Fruit fly (Drosophila melanogaster) whole organism, embryonic: ENCODE results near the gene Cyp4ac1.
A peak's percentile ranks its signal among the peaks of the same experiment; 100 is the strongest.

ENCODE experiments used
- Bgb ChIP-seq: fragments of 200-800 bp; sonication (Bioruptor generic); IDR thresholded peaks from 2 replicates; pipeline ENCODE4 v1.3.6; 2022; ENCODE audit warnings: missing biosample characterization, missing genetic modification characterization; ENCODE audit not compliant: partially characterized antibody
- Blimp-1 ChIP-seq: fragments of 200-800 bp; sonication (Bioruptor generic); optimal IDR thresholded peaks from 3 replicates; lab custom pipeline; 2018; ENCODE audit warnings: missing biosample characterization, missing genetic modification characterization, mild to moderate bottlenecking, moderate library complexity, missing genetic modification reagents
- CG1024 ChIP-seq: fragments of 200-800 bp; sonication (Bioruptor generic); IDR thresholded peaks from 2 replicates; pipeline ENCODE4 v1.3.6; 2022; ENCODE audit warnings: missing biosample characterization, missing genetic modification characterization
- CG10431 ChIP-seq: fragments of 200-800 bp; sonication (Bioruptor generic); optimal IDR thresholded peaks from 3 replicates; lab custom pipeline; 2018; ENCODE audit warnings: missing biosample characterization, mild to moderate bottlenecking, missing genetic modification characterization
- CG13296 ChIP-seq: fragments of 200-800 bp; sonication (Bioruptor generic); optimal IDR thresholded peaks from 3 replicates; lab custom pipeline; 2018; ENCODE audit warnings: missing biosample characterization, mild to moderate bottlenecking, missing genetic modification characterization
- CG14667 ChIP-seq: fragments of 200-800 bp; sonication (Bioruptor generic); IDR thresholded peaks from 2 replicates; pipeline ENCODE4 v1.3.6; 2022; ENCODE audit warnings: missing biosample characterization, missing genetic modification characterization
- CG17385 ChIP-seq: fragments of 200-800 bp; sonication (Bioruptor generic); optimal IDR thresholded peaks from 3 replicates; lab custom pipeline; 2018; ENCODE audit warnings: missing biosample characterization, mild to moderate bottlenecking, missing genetic modification characterization
- CG1832 ChIP-seq: fragments of 200-800 bp; sonication (Bioruptor generic); optimal IDR thresholded peaks from 2 replicates; lab custom pipeline; 2017; ENCODE audit warnings: missing biosample characterization, mild to moderate bottlenecking, missing genetic modification characterization, inconsistent platforms
- CG18599 ChIP-seq: fragments of 200-800 bp; sonication (Bioruptor generic); optimal IDR thresholded peaks from 3 replicates; lab custom pipeline; 2017; ENCODE audit warnings: missing biosample characterization, missing genetic modification characterization, mild to moderate bottlenecking, moderate library complexity, missing genetic modification reagents
- CG2199 ChIP-seq: fragments of 200-800 bp; sonication (Bioruptor generic); IDR thresholded peaks from 3 replicates; pipeline ENCODE4 v1.3.6; 2022; ENCODE audit warnings: missing biosample characterization, missing genetic modification characterization
- CG32772 ChIP-seq: fragments of 200-800 bp; sonication (Bioruptor generic); IDR thresholded peaks from 2 replicates; pipeline ENCODE4 v1.3.6; 2022; ENCODE audit warnings: missing biosample characterization, missing genetic modification characterization
- CG33557 ChIP-seq: fragments of 200-800 bp; sonication (Bioruptor generic); optimal IDR thresholded peaks from 2 replicates; lab custom pipeline; 2019; ENCODE audit warnings: missing biosample characterization, mild to moderate bottlenecking, missing genetic modification characterization, moderate library complexity
- CG42726 ChIP-seq: fragments of 200-800 bp; sonication (Bioruptor generic); IDR thresholded peaks from 2 replicates; pipeline ENCODE4 v1.3.6; 2022; ENCODE audit warnings: missing biosample characterization, missing genetic modification characterization; ENCODE audit not compliant: partially characterized antibody
- CG4360 ChIP-seq: fragments of 200-800 bp; sonication (Bioruptor generic); IDR thresholded peaks from 2 replicates; pipeline ENCODE4 v1.3.6; 2022; ENCODE audit warnings: missing biosample characterization, missing genetic modification characterization
- CG6175 ChIP-seq: fragments of 200-800 bp; sonication (Bioruptor generic); IDR thresholded peaks from 3 replicates; pipeline ENCODE4 v1.3.6; 2022; ENCODE audit warnings: missing biosample characterization, missing genetic modification characterization
- CG6654 ChIP-seq: fragments of 200-800 bp; sonication (Bioruptor generic); optimal IDR thresholded peaks from 2 replicates; lab custom pipeline; 2017; ENCODE audit warnings: missing biosample characterization, mild to moderate bottlenecking, missing genetic modification characterization
- CG6689 ChIP-seq: fragments of 200-800 bp; sonication (Bioruptor generic); IDR thresholded peaks from 2 replicates; pipeline ENCODE4 v1.3.6; 2022; ENCODE audit warnings: missing biosample characterization, missing genetic modification characterization
- CG8388 ChIP-seq: fragments of 200-800 bp; sonication (Bioruptor generic); optimal IDR thresholded peaks from 2 replicates; lab custom pipeline; 2019; ENCODE audit warnings: missing biosample characterization, mild to moderate bottlenecking, missing genetic modification characterization, moderate library complexity
- CoRest ChIP-seq: fragments of 200-800 bp; sonication (Bioruptor generic); optimal IDR thresholded peaks from 3 replicates; lab custom pipeline; 2018; ENCODE audit warnings: missing biosample characterization, mild to moderate bottlenecking, missing genetic modification characterization, moderate library complexity
- HmgZ ChIP-seq: fragments of 200-800 bp; sonication (Bioruptor generic); optimal IDR thresholded peaks from 2 replicates; lab custom pipeline; 2018; ENCODE audit warnings: missing biosample characterization, mild to moderate bottlenecking, missing genetic modification characterization
- Hmr ChIP-seq: fragments of 200-800 bp; sonication (Bioruptor generic); optimal IDR thresholded peaks from 3 replicates; lab custom pipeline; 2017; ENCODE audit warnings: mild to moderate bottlenecking, missing biosample characterization, missing genetic modification reagents, missing genetic modification characterization
- Hr78 ChIP-seq, 2 experiments: fragments of 200-800 bp in 1 of 2; fragments of >200 bp in 1 of 2; sonication (Bioruptor generic) in 1 of 2; optimal IDR thresholded peaks; 2 replicates each; lab custom pipeline; 2017 to 2019; ENCODE audit warnings: missing biosample characterization in 2 of 2, missing genetic modification characterization in 2 of 2, mild to moderate bottlenecking in 1 of 2, moderate library complexity in 1 of 2
- MTF-1 ChIP-seq: fragments of 200-800 bp; sonication (Bioruptor generic); optimal IDR thresholded peaks from 2 replicates; lab custom pipeline; 2018; ENCODE audit warnings: missing biosample characterization, mild to moderate bottlenecking, missing genetic modification characterization, borderline replicate concordance
- NC2β ChIP-seq: fragments of 200-800 bp; sonication (Bioruptor generic); optimal IDR thresholded peaks from 2 replicates; lab custom pipeline; 2016; ENCODE audit warnings: missing biosample characterization, missing genetic modification characterization
- NK7.1 ChIP-seq: fragments of 200-800 bp; sonication (Bioruptor generic); optimal IDR thresholded peaks from 3 replicates; lab custom pipeline; 2016; ENCODE audit warnings: missing biosample characterization, missing genetic modification characterization
- Nf-YB ChIP-seq: fragments of 200-800 bp; sonication (Bioruptor generic); optimal IDR thresholded peaks from 3 replicates; lab custom pipeline; 2019; ENCODE audit warnings: missing biosample characterization, mild to moderate bottlenecking, missing genetic modification characterization, moderate library complexity
- Vsx1 ChIP-seq: fragments of 200-800 bp; sonication (Bioruptor generic); optimal IDR thresholded peaks from 2 replicates; lab custom pipeline; 2017; ENCODE audit warnings: missing biosample characterization, mild to moderate bottlenecking, missing genetic modification characterization, missing genetic modification reagents
- al ChIP-seq: fragments of 200-800 bp; sonication (Bioruptor generic); IDR thresholded peaks from 2 replicates; pipeline ENCODE4 v1.3.6; 2022; ENCODE audit warnings: missing biosample characterization, missing genetic modification characterization
- cas ChIP-seq: fragments of 200-800 bp; sonication (Bioruptor generic); IDR thresholded peaks from 2 replicates; pipeline ENCODE4 v1.3.6; 2022; ENCODE audit warnings: missing biosample characterization, missing genetic modification characterization
- chinmo ChIP-seq: fragments of 200-800 bp; sonication (Bioruptor generic); IDR thresholded peaks from 4 replicates; pipeline ENCODE4 v1.3.6; 2022; ENCODE audit warnings: missing biosample characterization, missing genetic modification characterization; ENCODE audit not compliant: partially characterized antibody
- chm ChIP-seq: fragments of 200-800 bp; sonication (Bioruptor generic); IDR thresholded peaks from 2 replicates; pipeline ENCODE4 v1.3.6; 2022; ENCODE audit warnings: missing biosample characterization, missing genetic modification characterization
- crol ChIP-seq: fragments of 200-800 bp; sonication (Bioruptor generic); IDR thresholded peaks from 2 replicates; pipeline ENCODE4 v1.3.6; 2022; ENCODE audit warnings: missing biosample characterization, missing genetic modification characterization
- dati ChIP-seq: fragments of 200-800 bp; sonication (Bioruptor generic); IDR thresholded peaks from 2 replicates; pipeline ENCODE4 v1.3.6; 2022; ENCODE audit warnings: missing biosample characterization, missing genetic modification characterization
- en ChIP-seq: fragments of 200-800 bp; sonication (Bioruptor generic); optimal IDR thresholded peaks from 2 replicates; lab custom pipeline; 2016; ENCODE audit warnings: missing biosample characterization, missing genetic modification characterization
- kni ChIP-seq: fragments of 200-800 bp; sonication (Bioruptor generic); optimal IDR thresholded peaks from 3 replicates; lab custom pipeline; 2017; ENCODE audit warnings: mild to moderate bottlenecking, missing biosample characterization, missing genetic modification reagents, missing genetic modification characterization
- lola ChIP-seq, 3 experiments: fragments of >200 bp in 2 of 3; fragments of 200-800 bp in 1 of 3; sonication (Bioruptor generic) in 1 of 3; optimal IDR thresholded peaks; 2 replicates each; lab custom pipeline; 2017 to 2019; ENCODE audit warnings: missing biosample characterization in 3 of 3, missing genetic modification characterization in 3 of 3, mild to moderate bottlenecking in 1 of 3, moderate library complexity in 1 of 3
- odd ChIP-seq: fragments of 200-800 bp; sonication (Bioruptor generic); optimal IDR thresholded peaks from 2 replicates; lab custom pipeline; 2017; ENCODE audit warnings: missing biosample characterization, mild to moderate bottlenecking, missing genetic modification characterization
- pan ChIP-seq, 4 experiments: fragments of >200 bp in 3 of 4; fragments of 200-800 bp in 1 of 4; sonication (Bioruptor generic) in 1 of 4; optimal IDR thresholded peaks in 3 of 4; IDR thresholded peaks in 1 of 4; 2 replicates each; pipeline versions ENCODE4 v1.3.6 to Lab custom; 2017 to 2022; ENCODE audit warnings: missing biosample characterization in 2 of 4, missing genetic modification characterization in 2 of 4, mixed read lengths in 1 of 4
- schlank ChIP-seq: fragments of 200-800 bp; sonication (Bioruptor generic); optimal IDR thresholded peaks from 2 replicates; lab custom pipeline; 2018; ENCODE audit warnings: missing biosample characterization, mild to moderate bottlenecking, missing genetic modification characterization
- sens-2 ChIP-seq: fragments of 200-800 bp; sonication (Bioruptor generic); IDR thresholded peaks from 2 replicates; pipeline ENCODE4 v1.3.6; 2022; ENCODE audit warnings: missing biosample characterization, missing genetic modification characterization
- so ChIP-seq: fragments of 200-800 bp; sonication (Bioruptor generic); IDR thresholded peaks from 3 replicates; pipeline ENCODE4 v1.3.6; 2022; ENCODE audit warnings: missing biosample characterization, missing genetic modification characterization
- sqz ChIP-seq: fragments of 200-800 bp; sonication (Bioruptor generic); optimal IDR thresholded peaks from 3 replicates; lab custom pipeline; 2018; ENCODE audit warnings: missing biosample characterization, mild to moderate bottlenecking, missing genetic modification characterization
- sr ChIP-seq: fragments of 200-800 bp; sonication (Bioruptor generic); IDR thresholded peaks from 3 replicates; pipeline ENCODE4 v1.3.6; 2022; ENCODE audit warnings: missing biosample characterization, missing genetic modification characterization
- tll ChIP-seq, 2 experiments: fragments of 200-800 bp in 1 of 2; fragments of >200 bp in 1 of 2; sonication (Bioruptor generic) in 1 of 2; optimal IDR thresholded peaks; 2 replicates each; lab custom pipeline; 2017 to 2019; ENCODE audit warnings: missing biosample characterization in 2 of 2, missing genetic modification characterization in 2 of 2, mild to moderate bottlenecking in 1 of 2, moderate library complexity in 1 of 2
- vvl ChIP-seq: fragments of 200-800 bp; sonication (Bioruptor generic); IDR thresholded peaks from 2 replicates; pipeline ENCODE4 v1.3.6; 2022; ENCODE audit warnings: missing biosample characterization, missing genetic modification characterization
- zfh2 ChIP-seq: fragments of 200-800 bp; sonication (Bioruptor generic); optimal IDR thresholded peaks from 2 replicates; lab custom pipeline; 2016; ENCODE audit warnings: missing biosample characterization, missing genetic modification characterization

Cyp4ac1 gene

DNA sequence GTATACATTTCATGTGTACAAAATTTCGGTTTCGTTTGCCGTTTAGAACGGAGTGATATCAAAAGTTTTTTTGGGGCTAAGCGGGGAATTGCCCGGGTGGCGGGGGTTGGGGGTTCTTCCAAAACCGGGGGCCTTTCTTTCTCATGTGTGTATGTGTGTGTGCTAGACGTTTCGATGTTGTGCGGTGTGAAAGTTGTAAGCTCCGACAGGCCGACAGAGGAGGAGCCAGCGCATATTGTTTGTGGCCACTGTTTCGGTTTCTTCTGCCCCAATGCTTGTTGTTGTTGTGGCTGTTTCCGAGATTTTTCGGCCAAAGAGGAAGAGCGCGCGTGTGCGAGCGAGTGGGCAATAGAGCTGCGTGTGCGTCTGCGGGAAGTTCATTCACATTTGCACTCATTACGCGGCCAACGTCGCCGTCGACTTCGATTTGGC, 36.5 kb downstream of the Cyp4ac1 start (continued):
- 0 out of 2 replicates have a peak, but pooled peaks have one; percentile 36 for TF ChIP-seq CG6689 (GFP tag; lab: Robert Waterston, UW)
- TF ChIP-seq sr = peak; percentile 80
- TF ChIP-seq so (GFP tag; lab: Robert Waterston, UW) = 0 out of 3 replicates have a peak, but pooled peaks have one; percentile 15
- TF ChIP-seq al (GFP tag; lab: Robert Waterston, UW) = no peak
- TF ChIP-seq sens-2 = peak; percentile 79; the same call in 1 of the 2 replicates
- TF ChIP-seq kni = peak; percentile 21
- no peak for TF ChIP-seq cas (GFP tag; lab: Robert Waterston, UW)
- no peak for TF ChIP-seq HmgZ (tag; lab: Kevin White, UChicago)
- TF ChIP-seq CG1832 (GFP tag; lab: Kevin White, UChicago) = peak; percentile 40
- TF ChIP-seq Hmr (GFP tag; lab: Kevin White, UChicago) = no peak
- TF ChIP-seq NC2β = no peak
- peak; percentile 31 for TF ChIP-seq sqz (GFP tag; lab: Kevin White, UChicago)
- no peak for TF ChIP-seq CoRest
- TF ChIP-seq vvl = peak; percentile 28; the same call in 1 of the 2 replicates
- TF ChIP-seq CG13296 (GFP tag; lab: Kevin White, UChicago) = no peak
- TF ChIP-seq en (GFP tag; lab: Kevin White, UChicago) = no peak
- TF ChIP-seq CG6175 (GFP tag; lab: Robert Waterston, UW) = 0 out of 3 replicates have a peak, but pooled peaks have one; percentile 18
- peak; percentile 19; the same call in 1 of the 2 replicates for TF ChIP-seq chm (GFP tag; lab: Robert Waterston, UW)
- TF ChIP-seq Bgb (GFP tag; lab: Robert Waterston, UW) = 0 out of 2 replicates have a peak, but pooled peaks have one; percentile 10
- peak; percentile 87 for TF ChIP-seq CG4360
- no peak for TF ChIP-seq schlank (tag; lab: Kevin White, UChicago)
- TF ChIP-seq CG17385 (GFP tag; lab: Kevin White, UChicago) = peak; percentile 67
- TF ChIP-seq CG1024 (GFP tag; lab: Robert Waterston, UW) = peak; percentile 37; the same call in 1 of the 2 replicates
- TF ChIP-seq pan (optimal IDR thresholded peaks at IDR 0.05; lab: Kevin White, UChicago) = no peak
- TF ChIP-seq pan (GFP tag; optimal IDR thresholded peaks at IDR 0.05 in 1 of 2, IDR thresholded peaks at IDR 0.05 in 1 of 2) = peak in 1 of 2 experiments; percentile 19
- TF ChIP-seq chinmo (GFP tag; lab: Robert Waterston, UW) = 0 out of 4 replicates have a peak, but pooled peaks have one; percentile 53
- TF ChIP-seq lola (GFP tag; optimal IDR thresholded peaks at IDR 0.05; lab: Kevin White, UChicago) = no peak
- TF ChIP-seq NK7.1 (GFP tag; lab: Kevin White, UChicago) = no peak
- peak; percentile 67; the same call in 1 of the 3 replicates for TF ChIP-seq CG2199
- no peak for TF ChIP-seq CG33557
- TF ChIP-seq crol (GFP tag; lab: Robert Waterston, UW) = peak; percentile 85
- TF ChIP-seq tll (GFP tag; optimal IDR thresholded peaks at IDR 0.05; lab: Kevin White, UChicago) = no peak
- no peak for TF ChIP-seq CG6654 (GFP tag; lab: Kevin White, UChicago)
- peak; percentile 75 for TF ChIP-seq CG8388 (GFP tag; lab: Kevin White, UChicago)
- TF ChIP-seq zfh2 (GFP tag; lab: Kevin White, UChicago) = no peak
- no peak for TF ChIP-seq odd (GFP tag; lab: Kevin White, UChicago)

DNA sequence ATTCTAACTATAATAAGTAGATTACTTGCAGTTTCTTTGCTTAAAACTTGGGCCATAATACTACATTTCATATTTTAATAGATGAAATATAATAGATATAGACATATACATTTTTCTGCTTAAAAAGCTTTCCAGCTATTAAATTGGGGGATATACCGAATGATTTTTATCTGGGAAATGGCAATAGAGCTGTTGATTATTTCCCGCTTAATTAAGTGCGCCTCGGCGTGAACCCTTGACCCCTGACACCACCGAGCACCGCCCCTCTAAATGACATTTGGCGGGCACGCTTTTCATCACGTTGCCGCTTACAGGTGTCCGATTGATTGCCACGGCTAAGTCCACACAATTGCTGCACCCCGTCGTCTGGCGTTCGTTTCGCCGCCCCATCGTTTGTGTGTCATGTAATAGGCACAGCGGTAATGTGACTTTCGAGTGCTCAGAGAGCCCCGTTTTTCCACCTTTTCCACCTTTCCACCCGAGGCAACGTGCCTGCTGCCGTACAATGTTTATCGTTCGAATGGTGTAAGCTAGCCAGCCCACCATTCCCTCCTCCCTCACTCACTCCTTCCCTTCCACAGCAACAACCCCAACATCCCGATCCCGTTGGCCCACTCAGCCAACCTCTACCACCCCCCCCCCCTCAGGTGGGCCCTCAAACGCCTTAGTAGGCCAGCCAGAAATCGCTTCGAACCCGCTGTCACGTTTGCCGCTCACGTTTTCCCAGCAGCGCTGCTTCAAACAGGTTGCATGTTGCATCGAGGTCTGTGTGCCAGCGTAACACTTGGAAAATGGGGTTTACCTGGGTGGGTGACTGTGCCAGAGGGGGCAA, 37.2 kb downstream of the Cyp4ac1 start:
- no peak for TF ChIP-seq MTF-1 (GFP tag; lab: Kevin White, UChicago)
- no peak for TF ChIP-seq Vsx1 (GFP tag; lab: Kevin White, UChicago)
- TF ChIP-seq CG18599 (GFP tag; lab: Kevin White, UChicago) = peak; percentile 20
- TF ChIP-seq Hr78 (GFP tag; optimal IDR thresholded peaks at IDR 0.05; lab: Kevin White, UChicago) = peak in 1 of 2 experiments; percentile 86
- 0 out of 2 replicates have a peak, but pooled peaks have one; percentile 9 for TF ChIP-seq Bgb (GFP tag; lab: Robert Waterston, UW)
- 0 out of 2 replicates have a peak, but pooled peaks have one; percentile 10 for TF ChIP-seq CG32772 (GFP tag; lab: Robert Waterston, UW)
- peak; percentile 95 for TF ChIP-seq kni
- TF ChIP-seq CG14667 = no peak
- no peak for TF ChIP-seq dati (GFP tag; lab: Robert Waterston, UW)
- TF ChIP-seq CG10431 (GFP tag; lab: Kevin White, UChicago) = no peak
- TF ChIP-seq sr = no peak
- peak; percentile 69 for TF ChIP-seq Blimp-1 (GFP tag; lab: Kevin White, UChicago)
- no peak for TF ChIP-seq CG42726
- TF ChIP-seq Nf-YB (GFP tag; lab: Kevin White, UChicago) = no peak
